Worm (Caenorhabditis elegans) whole organism, L4/young adult: ENCODE results near the gene argk-1.

Source experiments
- W03F9.2 ChIP-seq: fragments of 150-350 bp; optimal IDR thresholded peaks from 2 replicates; lab custom pipeline; 2014; ENCODE audit warnings: missing biosample characterization, missing genetic modification characterization
- dao-5 ChIP-seq: sonication (generic microtip); optimal IDR thresholded peaks from 2 replicates; lab custom pipeline; 2016; ENCODE audit warnings: missing genotype, missing genetic modification characterization, moderate library complexity, missing compliant biosample characterization
- him-1 ChIP-seq: sonication (generic microtip); optimal IDR thresholded peaks from 2 replicates; lab custom pipeline; 2016; ENCODE audit warnings: missing genotype, missing genetic modification reagents, missing genetic modification characterization, missing compliant biosample characterization

The argk-1 gene

DNA sequence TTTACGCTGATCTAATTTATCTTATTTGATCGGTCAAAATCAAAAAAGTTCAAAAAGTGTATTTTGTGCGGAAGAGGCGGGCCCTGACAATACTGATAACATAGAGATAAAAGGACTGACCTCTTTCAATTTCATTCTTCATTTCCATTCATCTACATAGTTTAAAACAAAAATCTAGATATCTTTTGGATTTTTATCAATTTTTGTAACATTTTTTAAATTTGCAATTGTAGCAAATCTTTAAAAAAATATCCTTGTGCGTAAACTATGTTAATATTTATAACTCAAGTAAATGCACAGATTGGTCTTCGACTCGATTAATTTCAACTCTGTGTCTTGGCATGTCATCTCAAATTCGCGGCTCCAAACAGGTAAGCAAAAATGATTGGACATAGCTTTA lies at the start of gene argk-1:
Gene argk-1, plus strand, starts transcription at position 301 of the 400 bp plus-strand sequence.
- TF ChIP-seq him-1 (tag; lab: Kevin White, UChicago) (no peak), W03F9.2 (tag; lab: Kevin White, UChicago) (no peak), dao-5 (tag; lab: Kevin White, UChicago) (no peak)

DNA sequence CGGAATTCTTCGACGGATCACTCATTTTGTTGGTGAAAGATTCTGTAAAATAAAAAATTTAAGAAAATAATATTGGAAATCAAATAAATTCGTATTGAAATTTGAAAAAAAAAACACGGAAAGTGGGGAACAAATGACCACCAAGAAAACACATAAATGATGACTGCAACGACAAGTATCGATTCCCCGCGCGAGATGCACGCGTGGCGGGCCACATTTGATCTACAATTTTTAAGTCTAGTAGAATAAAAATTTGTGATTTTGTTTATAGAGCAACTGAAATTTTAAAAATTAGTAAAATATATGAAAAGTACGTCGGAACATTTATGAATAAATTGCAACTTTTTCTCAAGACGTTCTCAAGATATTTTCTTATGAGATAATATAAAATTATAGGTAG lies 48.7 kb upstream of the argk-1 start, which contains the start of gene F14H3.4:
Gene F14H3.4, minus strand, starts transcription at position 42 of the 400 bp plus-strand sequence.
- TF ChIP-seq dao-5 (tag; lab: Kevin White, UChicago) (no peak), W03F9.2 (tag; lab: Kevin White, UChicago) (no peak), him-1 (tag; lab: Kevin White, UChicago) (no peak)

DNA sequence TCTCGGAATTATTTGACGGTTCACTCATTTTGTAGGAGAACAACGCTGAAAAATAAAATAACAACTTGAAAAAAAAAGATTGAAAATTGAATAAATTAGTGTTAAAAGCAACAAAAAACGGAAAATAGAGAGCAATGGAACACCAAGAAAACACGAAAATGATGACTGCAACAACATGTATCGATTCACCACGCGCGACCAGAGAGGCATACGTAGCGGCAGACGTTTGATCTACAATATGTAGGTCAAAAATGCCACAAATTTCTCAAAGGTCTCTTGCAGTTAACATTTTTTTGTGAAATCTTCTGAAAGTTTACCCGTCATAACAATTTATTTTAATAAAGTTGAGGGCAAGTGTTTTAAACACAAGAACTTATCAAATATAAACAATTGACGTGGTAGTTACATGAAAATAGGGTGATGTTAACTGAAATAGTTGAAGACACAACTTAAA lies 46.7 kb upstream of the argk-1 start, which contains the start of gene F14H3.5:
Gene F14H3.5, minus strand, starts transcription at position 51 of the 454 bp plus-strand sequence.
- TF ChIP-seq dao-5 (tag; lab: Kevin White, UChicago) (no peak), W03F9.2 (tag; lab: Kevin White, UChicago) (no peak), him-1 (tag; lab: Kevin White, UChicago) (no peak)

DNA sequence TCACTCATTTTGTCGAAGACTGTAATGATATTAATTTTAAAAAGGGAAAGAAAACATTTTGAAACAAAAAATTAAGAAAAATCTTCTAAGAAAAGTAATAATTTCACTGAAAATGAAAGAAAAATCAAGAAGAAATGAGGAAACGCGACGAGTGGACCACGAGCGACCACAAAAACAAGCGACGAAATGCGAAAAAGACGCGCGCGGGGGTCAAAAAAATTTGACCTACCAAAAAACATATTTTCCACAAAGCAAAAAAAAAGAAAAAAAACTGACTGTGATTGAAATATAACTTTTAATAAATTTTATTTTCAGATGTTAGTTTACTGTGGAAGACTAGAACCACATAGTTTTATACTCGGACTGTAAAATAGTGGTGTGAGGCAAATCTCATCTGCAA lies 44.8 kb upstream of the argk-1 start, which contains the start of gene F14H3.6:
Gene F14H3.6, minus strand, starts transcription at position 22 of the 400 bp plus-strand sequence.
- TF ChIP-seq W03F9.2 (tag; lab: Kevin White, UChicago) (no peak), dao-5 (tag; lab: Kevin White, UChicago) (no peak)

DNA sequence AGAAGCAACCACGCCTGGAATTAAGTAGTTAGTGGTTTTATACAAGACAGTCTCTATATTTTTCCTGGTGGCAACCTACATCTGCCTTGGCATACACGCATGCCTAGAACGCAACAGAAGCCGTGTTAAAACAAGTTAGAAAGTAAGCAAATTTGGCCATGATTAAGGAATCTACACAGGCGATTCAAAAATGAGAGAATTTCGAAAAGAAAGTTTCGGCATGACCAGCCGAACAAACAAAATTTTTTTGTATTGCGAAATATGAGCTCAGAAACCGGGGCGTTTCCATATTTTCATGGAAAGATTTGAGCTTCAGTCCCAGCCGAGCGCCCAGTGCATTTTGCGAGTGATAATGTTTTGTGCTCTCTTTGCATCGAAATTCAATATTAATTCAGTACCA lies 43.6 kb upstream of the argk-1 start, which contains the start of gene F14H3.15:
Gene F14H3.15, minus strand, starts transcription at position 101 of the 400 bp plus-strand sequence.
- TF ChIP-seq him-1 (tag; lab: Kevin White, UChicago) (no peak), dao-5 (tag; lab: Kevin White, UChicago) (no peak), W03F9.2 (tag; lab: Kevin White, UChicago) (no peak)

DNA sequence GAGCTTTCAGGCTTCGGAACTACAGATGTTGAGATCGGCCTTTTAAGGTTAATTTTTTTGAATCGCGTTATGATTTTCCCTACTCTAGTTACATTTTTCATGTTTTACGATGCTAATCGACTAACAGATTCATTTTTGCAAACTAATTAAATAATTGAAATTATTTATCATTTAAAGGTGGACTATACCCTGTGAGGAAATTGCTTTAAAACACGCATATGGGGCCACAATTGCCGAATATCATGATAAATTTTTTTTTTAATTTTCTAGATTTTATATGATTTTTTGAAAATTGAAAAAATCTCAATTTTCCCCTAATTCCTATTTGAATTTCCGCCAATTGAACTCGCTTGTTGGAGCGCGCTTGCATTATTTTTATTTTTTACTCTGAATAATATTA lies 41.7 kb upstream of the argk-1 start, which contains the start of gene fbxa-100:
Gene fbxa-100, minus strand, starts transcription at position 101 of the 400 bp plus-strand sequence.
- TF ChIP-seq dao-5 (tag; lab: Kevin White, UChicago) (no peak), him-1 (tag; lab: Kevin White, UChicago) (no peak), W03F9.2 (tag; lab: Kevin White, UChicago) (no peak)

DNA sequence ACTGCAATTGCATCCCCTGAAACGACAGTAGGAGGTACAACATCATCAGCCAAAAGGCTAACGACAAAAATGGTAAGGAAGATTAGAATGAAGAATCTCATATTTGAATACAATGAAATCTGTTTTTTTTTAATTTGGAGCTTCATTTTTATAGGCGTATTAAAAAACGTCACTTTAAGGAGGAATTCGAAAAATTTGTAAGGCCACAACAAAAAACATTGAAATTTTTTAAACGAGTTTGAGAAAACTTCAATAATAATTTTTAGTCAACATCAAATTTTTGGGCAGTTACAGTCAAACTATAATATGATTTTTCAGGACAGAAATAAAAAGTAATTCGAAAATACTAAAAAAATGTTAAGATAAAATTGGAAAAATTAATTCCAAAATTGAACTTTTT lies 40.9 kb upstream of the argk-1 start, which contains the start of gene F14H3.14:
Gene F14H3.14, minus strand, starts transcription at position 101 of the 400 bp plus-strand sequence.
- TF ChIP-seq W03F9.2 (tag; lab: Kevin White, UChicago) = no peak

DNA sequence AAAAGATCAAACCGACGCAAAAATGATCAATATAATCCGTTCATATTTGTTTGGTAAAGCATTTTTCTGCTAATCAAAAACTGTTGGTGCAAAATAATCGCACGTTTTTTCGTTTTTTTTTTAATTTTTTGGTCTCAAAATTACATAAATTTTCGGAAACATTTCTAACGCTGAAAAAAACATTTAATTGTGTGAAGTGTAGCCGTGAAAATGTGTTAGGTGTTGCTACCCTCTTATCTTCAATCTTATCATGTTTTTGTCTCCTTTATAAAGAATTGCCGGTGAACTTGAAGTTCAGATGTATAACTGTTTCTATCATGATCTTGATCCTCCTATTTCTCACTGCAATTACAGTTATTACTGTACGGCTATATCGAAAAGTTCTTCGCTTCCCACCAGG lies 34.8 kb upstream of the argk-1 start, which contains the start of gene cyp-35D1:
Gene cyp-35D1, plus strand, starts transcription at position 301 of the 400 bp plus-strand sequence.
- no peak for TF ChIP-seq dao-5 (tag; lab: Kevin White, UChicago)
- no peak for TF ChIP-seq him-1 (tag; lab: Kevin White, UChicago)
- TF ChIP-seq W03F9.2 (tag; lab: Kevin White, UChicago) = no peak

DNA sequence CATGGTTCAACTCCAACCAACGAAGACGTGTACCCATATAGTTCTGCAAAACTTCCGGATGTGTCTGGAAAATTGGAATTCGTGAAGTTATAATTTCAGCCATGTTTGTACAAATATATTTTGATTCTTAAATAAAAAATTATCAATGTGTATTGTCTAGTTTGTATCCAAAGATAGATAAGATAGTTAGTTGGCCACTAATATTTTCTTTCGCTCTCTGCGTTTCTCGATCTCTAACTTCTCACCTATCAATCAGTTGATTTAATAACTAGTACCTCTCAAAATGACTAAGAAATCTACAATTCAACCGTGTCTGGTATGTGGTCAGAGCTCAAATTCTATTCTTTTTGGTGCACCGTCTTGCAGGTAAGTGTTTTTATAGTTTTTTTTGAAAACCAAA lies 32.5 kb upstream of the argk-1 start, which contains the start of gene nhr-176:
Gene nhr-176, plus strand, starts transcription at position 159 of the 400 bp plus-strand sequence.
- TF ChIP-seq him-1 (tag; lab: Kevin White, UChicago) = no peak
- no peak for TF ChIP-seq W03F9.2 (tag; lab: Kevin White, UChicago)
- TF ChIP-seq dao-5 (tag; lab: Kevin White, UChicago) = no peak

DNA sequence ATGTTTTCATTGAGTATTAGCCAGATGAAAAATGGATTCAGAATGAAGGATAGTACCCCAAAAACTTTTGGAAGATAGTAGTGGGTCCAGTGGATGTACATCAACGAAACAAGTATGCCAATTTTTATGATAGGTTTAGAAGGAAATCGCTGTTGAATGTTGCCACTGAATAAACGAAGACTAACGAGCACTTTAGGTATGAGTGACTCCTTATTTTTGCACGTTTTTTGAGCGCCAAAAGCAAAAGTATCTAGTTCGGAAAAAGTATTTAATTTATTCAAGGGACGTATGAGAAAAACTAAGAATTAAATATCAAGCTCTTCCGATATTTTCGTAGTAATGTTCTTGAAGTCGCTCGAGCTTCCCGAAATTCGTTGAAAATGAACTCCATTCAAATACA lies 29.8 kb upstream of the argk-1 start, which contains the start of gene srj-10:
Gene srj-10, minus strand, starts transcription at position 101 of the 400 bp plus-strand sequence.
- TF ChIP-seq him-1 (tag; lab: Kevin White, UChicago) (no peak), W03F9.2 (tag; lab: Kevin White, UChicago) (no peak)

DNA sequence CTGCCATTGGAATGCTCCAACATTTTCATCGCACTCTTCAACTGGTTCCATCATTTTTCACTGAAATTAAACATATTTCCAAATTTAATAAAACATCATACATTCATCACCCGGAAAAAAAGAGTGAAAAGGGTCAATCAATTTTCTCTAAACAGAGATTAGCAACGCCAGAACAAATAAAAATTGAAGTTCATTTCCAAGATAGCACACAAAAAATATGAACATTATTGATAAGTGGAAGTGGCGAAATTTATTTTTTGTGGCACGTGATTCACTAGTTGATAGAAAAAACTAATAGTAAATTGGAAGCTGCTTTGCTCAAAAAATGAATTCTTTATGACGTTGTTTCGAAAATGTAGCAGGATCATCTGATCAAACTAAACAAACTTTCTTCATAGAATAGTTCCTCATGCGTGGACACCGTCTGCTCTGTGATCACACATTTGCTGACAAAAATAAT lies 28.4 kb upstream of the argk-1 start, which contains the start of the genes F14H3.12 and srj-29:
Gene F14H3.12, minus strand, starts transcription at position 74 of the 460 bp plus-strand sequence.
Gene srj-29, plus strand, starts transcription at position 410 of the 460 bp plus-strand sequence.
- TF ChIP-seq him-1 (tag; lab: Kevin White, UChicago) = no peak
- TF ChIP-seq dao-5 (tag; lab: Kevin White, UChicago) = no peak
- no peak for TF ChIP-seq W03F9.2 (tag; lab: Kevin White, UChicago)

DNA sequence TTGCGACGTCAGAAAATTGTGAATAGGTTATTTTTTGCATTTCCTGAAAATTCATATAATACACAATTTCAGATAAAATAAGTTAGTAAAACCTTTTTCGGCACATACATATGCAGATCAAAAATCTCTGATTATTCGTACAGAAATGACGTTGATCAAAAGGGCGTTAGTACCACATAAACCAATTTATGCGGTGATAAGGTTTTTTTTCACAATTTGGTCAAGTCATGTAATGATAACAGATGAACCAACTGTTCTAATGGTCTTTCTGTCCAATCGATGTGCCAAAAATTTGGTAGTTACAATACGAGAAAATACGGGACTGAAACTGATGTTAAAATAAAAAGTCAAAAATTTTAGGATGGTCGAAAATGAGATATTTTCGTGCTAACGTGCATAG lies 23.7 kb upstream of the argk-1 start:
- TF ChIP-seq him-1 (tag; lab: Kevin White, UChicago) (no peak), W03F9.2 (tag; lab: Kevin White, UChicago) (no peak), dao-5 (tag; lab: Kevin White, UChicago) (no peak)

DNA sequence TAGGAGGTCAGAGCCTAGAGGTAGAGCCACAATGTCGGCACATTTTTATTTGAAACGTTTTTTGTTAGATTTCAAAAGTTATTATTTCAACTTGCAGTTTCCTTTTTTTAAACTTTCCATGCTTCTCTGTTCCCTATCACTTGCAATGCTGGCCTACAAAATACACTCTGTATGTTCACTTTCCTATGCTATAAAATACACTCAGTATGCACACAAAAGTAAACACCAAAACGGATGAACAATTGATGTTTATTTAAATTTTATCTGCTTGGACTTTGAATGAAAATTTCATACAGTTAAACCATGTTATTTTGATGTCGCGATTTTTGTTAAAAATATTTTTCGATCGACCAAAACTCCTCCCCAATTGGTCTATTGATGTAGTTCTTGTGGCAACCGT lies 23.0 kb upstream of the argk-1 start:
- TF ChIP-seq dao-5 (tag; lab: Kevin White, UChicago) (no peak), W03F9.2 (tag; lab: Kevin White, UChicago) (no peak), him-1 (tag; lab: Kevin White, UChicago) (no peak)

DNA sequence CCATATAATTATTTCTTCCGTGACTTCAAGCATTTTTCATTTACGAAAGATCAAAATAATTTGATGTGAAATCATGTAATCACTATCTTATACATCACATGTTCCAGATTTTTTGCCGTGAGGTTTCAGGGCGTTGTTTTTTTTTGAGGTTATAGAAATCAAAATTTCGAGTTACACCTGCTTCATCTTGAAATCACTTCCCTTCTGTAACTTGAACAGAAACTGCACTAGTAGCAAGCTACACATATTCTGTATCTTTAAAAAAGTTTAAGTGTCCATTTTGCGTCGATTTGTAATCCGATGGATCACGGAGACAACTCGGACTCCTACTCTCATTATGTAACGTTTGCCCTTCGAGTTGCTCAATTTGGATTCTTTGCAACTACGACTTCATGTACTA lies 13.0 kb upstream of the argk-1 start, which contains the start of gene F22B8.3:
Gene F22B8.3, plus strand, starts transcription at position 301 of the 400 bp plus-strand sequence.
- TF ChIP-seq dao-5 (tag; lab: Kevin White, UChicago) (no peak), him-1 (tag; lab: Kevin White, UChicago) (no peak), W03F9.2 (tag; lab: Kevin White, UChicago) (no peak)
